Worm (Caenorhabditis elegans) whole organism, L3 larva: ENCODE measurements around the gene B0280.7.

ENCODE experiments used
- R02D3.7 ChIP-seq: fragments of 150-350 bp; optimal IDR thresholded peaks from 2 replicates; lab custom pipeline; 2014; ENCODE audit warnings: missing biosample characterization, missing genetic modification characterization
- ama-1 ChIP-seq: fragments of 150-350 bp; optimal IDR thresholded peaks from 2 replicates; lab custom pipeline; 2018

DNA sequence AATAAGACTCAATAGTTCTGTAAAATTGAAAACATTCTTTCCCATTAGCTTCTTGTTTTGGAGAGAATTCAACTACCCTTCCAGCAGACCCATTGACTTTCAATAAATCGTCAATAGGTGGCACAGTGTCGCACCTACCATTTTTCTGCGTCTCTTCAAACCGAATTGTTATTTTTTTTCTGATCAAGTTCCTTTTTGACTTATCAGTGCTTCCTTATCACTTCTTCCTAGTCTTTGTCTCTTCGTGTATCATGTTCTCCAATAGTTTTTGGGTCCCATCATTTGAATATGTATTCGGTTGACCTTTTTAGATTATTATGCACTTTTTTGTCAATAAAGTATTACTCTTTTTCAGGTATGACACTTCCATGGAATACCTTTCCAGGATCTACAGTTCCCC is 3.7 kb downstream of the B0280.7 start, which contains the start of gene odd-1:
- TF ChIP-seq R02D3.7 (no peak), ama-1 (no peak)
